Fruit fly (Drosophila melanogaster) whole organism, prepupa: ENCODE results near the gene Cyp318a1.

Experiments used
- CG11762 ChIP-seq: fragments of 200-800 bp; sonication (Bioruptor generic); optimal IDR thresholded peaks from 3 replicates; lab custom pipeline; 2016; ENCODE audit warnings: missing biosample characterization, missing genetic modification characterization; ENCODE audit not compliant: insufficient read depth
- CG1621 ChIP-seq: fragments of 200-800 bp; sonication (Bioruptor generic); optimal IDR thresholded peaks from 3 replicates; lab custom pipeline; 2018; ENCODE audit warnings: missing biosample characterization, mild to moderate bottlenecking, missing genetic modification characterization
- CG31627 ChIP-seq: fragments of 200-800 bp; sonication (Bioruptor generic); optimal IDR thresholded peaks from 3 replicates; lab custom pipeline; 2016; ENCODE audit warnings: missing biosample characterization, missing genetic modification characterization
- CG32006 ChIP-seq: fragments of 200-800 bp; sonication (Bioruptor generic); optimal IDR thresholded peaks from 3 replicates; lab custom pipeline; 2017; ENCODE audit warnings: missing biosample characterization, mild to moderate bottlenecking, missing genetic modification characterization
- CG6808 ChIP-seq: fragments of 200-800 bp; sonication (Bioruptor generic); optimal IDR thresholded peaks from 3 replicates; lab custom pipeline; 2017; ENCODE audit warnings: missing biosample characterization, missing genetic modification characterization, mild to moderate bottlenecking, moderate library complexity, missing genetic modification reagents
- CG6854 ChIP-seq: fragments of 200-800 bp; sonication (Bioruptor generic); optimal IDR thresholded peaks from 2 replicates; lab custom pipeline; 2017; ENCODE audit warnings: missing biosample characterization, mild to moderate bottlenecking, missing genetic modification characterization
- CG8319 ChIP-seq: fragments of 200-800 bp; sonication (Bioruptor generic); optimal IDR thresholded peaks from 3 replicates; lab custom pipeline; 2016; ENCODE audit warnings: missing biosample characterization, missing genetic modification characterization
- Lpt ChIP-seq: fragments of 200-800 bp; sonication (Bioruptor generic); optimal IDR thresholded peaks from 3 replicates; lab custom pipeline; 2016; ENCODE audit warnings: missing biosample characterization, missing genetic modification characterization
- dac ChIP-seq: fragments of 200-800 bp; sonication (Bioruptor generic); optimal IDR thresholded peaks from 2 replicates; lab custom pipeline; 2017; ENCODE audit warnings: missing biosample characterization, mild to moderate bottlenecking, missing genetic modification characterization
- eg ChIP-seq: fragments of 200-800 bp; sonication (Bioruptor generic); IDR thresholded peaks from 3 replicates; pipeline ENCODE4 v1.3.6; 2022; ENCODE audit warnings: missing biosample characterization, missing genetic modification characterization
- pdm3 ChIP-seq: fragments of 200-800 bp; sonication (Bioruptor generic); optimal IDR thresholded peaks from 3 replicates; lab custom pipeline; 2016; ENCODE audit warnings: missing biosample characterization, missing genetic modification characterization
- salr ChIP-seq, 2 experiments: fragments of 200-800 bp; sonication (Bioruptor generic); optimal IDR thresholded peaks; 3 replicates each; lab custom pipeline; 2016 to 2018; ENCODE audit warnings: missing biosample characterization in 2 of 2, missing genetic modification characterization in 2 of 2, mild to moderate bottlenecking in 1 of 2
- ss ChIP-seq, 2 experiments: fragments of 200-800 bp; sonication (Bioruptor generic); optimal IDR thresholded peaks; 2 replicates in 1 of 2; 3 replicates in 1 of 2; lab custom pipeline; 2017 to 2018; ENCODE audit warnings: mild to moderate bottlenecking in 2 of 2, missing biosample characterization in 2 of 2, missing genetic modification characterization in 2 of 2, moderate library complexity in 1 of 2

DNA sequence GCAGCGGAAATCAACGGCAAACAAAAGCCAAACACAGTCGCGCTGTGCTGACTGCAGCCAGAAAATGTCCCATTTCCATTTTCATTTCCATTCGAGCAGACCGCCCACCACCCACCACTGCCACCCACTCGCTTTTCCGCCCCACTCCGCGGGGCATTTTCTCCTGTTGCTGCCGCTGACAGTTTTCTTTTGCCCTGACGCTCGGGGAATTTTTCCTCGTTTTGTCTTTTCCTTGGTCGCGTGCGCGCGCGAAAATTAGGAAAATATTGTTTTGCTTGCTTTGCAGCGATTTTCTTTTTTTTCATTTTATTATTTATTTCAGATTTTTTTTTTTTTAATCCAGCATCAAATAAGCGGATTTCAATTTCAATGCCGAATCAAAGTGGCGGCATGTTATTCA, 17.9 kb downstream of the Cyp318a1 start:
- TF ChIP-seq Lpt, result no peak
- TF ChIP-seq CG11762 (GFP tag; lab: Kevin White, UChicago), result no peak
- no peak for TF ChIP-seq CG8319
- TF ChIP-seq CG32006 (GFP tag; lab: Kevin White, UChicago), result no peak
- no peak for TF ChIP-seq CG31627 (GFP tag; lab: Kevin White, UChicago)
- no peak for TF ChIP-seq CG6854 (GFP tag; lab: Kevin White, UChicago)
- TF ChIP-seq dac (GFP tag; lab: Kevin White, UChicago), result no peak
- TF ChIP-seq ss (GFP tag; optimal IDR thresholded peaks at IDR 0.05; lab: Kevin White, UChicago), result no peak
- no peak for TF ChIP-seq CG1621 (tag; lab: Kevin White, UChicago)
- no peak for TF ChIP-seq eg
- no peak for TF ChIP-seq salr (GFP tag; optimal IDR thresholded peaks at IDR 0.05; lab: Kevin White, UChicago)
- no peak for TF ChIP-seq pdm3 (GFP tag; lab: Kevin White, UChicago)
- no peak for TF ChIP-seq CG6808 (GFP tag; lab: Kevin White, UChicago)
